Fruit fly (Drosophila melanogaster) whole organism, embryonic: ENCODE data around the gene Cow.

Source experiments
- Adf1 ChIP-seq: fragments of 200-800 bp; sonication (Bioruptor generic); IDR thresholded peaks from 2 replicates; pipeline ENCODE4 v1.3.6; 2022; ENCODE audit warnings: missing biosample characterization, missing genetic modification characterization
- Asciz ChIP-seq: fragments of 200-800 bp; sonication (Bioruptor generic); optimal IDR thresholded peaks from 2 replicates; lab custom pipeline; 2017; ENCODE audit warnings: missing biosample characterization, mild to moderate bottlenecking, missing genetic modification characterization, missing genetic modification reagents
- Awh ChIP-seq: fragments of 200-800 bp; sonication (Bioruptor generic); IDR thresholded peaks from 2 replicates; pipeline ENCODE4, ENCODE4 v1.3.6; 2022; ENCODE audit warnings: missing biosample characterization, missing genetic modification characterization
- C15 ChIP-seq: fragments of 200-800 bp; sonication (Bioruptor generic); IDR thresholded peaks from 3 replicates; pipeline ENCODE4 v1.3.6; 2022; ENCODE audit warnings: missing biosample characterization, missing genetic modification characterization
- CG10274 ChIP-seq: fragments of 200-800 bp; sonication (Bioruptor generic); optimal IDR thresholded peaks from 3 replicates; lab custom pipeline; 2017; ENCODE audit warnings: missing biosample characterization, mild to moderate bottlenecking, missing genetic modification characterization
- CG12659 ChIP-seq: fragments of 200-800 bp; sonication (Bioruptor generic); optimal IDR thresholded peaks from 3 replicates; lab custom pipeline; 2017; ENCODE audit warnings: mild to moderate bottlenecking, missing biosample characterization, missing genetic modification reagents, missing genetic modification characterization
- CG13624 ChIP-seq: fragments of 200-800 bp; sonication (Bioruptor generic); optimal IDR thresholded peaks from 2 replicates; lab custom pipeline; 2016; ENCODE audit warnings: missing biosample characterization, missing genetic modification characterization
- CG1603 ChIP-seq: fragments of 200-800 bp; sonication (Bioruptor generic); optimal IDR thresholded peaks from 2 replicates; lab custom pipeline; 2019; ENCODE audit warnings: missing biosample characterization, mild to moderate bottlenecking, missing genetic modification characterization, moderate library complexity
- CG17328 ChIP-seq: fragments of 200-800 bp; sonication (Bioruptor generic); IDR thresholded peaks from 2 replicates; pipeline ENCODE4 v1.3.6; 2022; ENCODE audit warnings: missing biosample characterization, missing genetic modification characterization
- CG17359 ChIP-seq: fragments of 200-800 bp; sonication (Bioruptor generic); optimal IDR thresholded peaks from 3 replicates; lab custom pipeline; 2018; ENCODE audit warnings: missing biosample characterization, mild to moderate bottlenecking, missing genetic modification characterization, moderate library complexity
- CG2116 ChIP-seq: fragments of 200-800 bp; sonication (Bioruptor generic); optimal IDR thresholded peaks from 3 replicates; lab custom pipeline; 2018; ENCODE audit warnings: missing biosample characterization, mild to moderate bottlenecking, missing genetic modification characterization
- CG2120 ChIP-seq: fragments of 200-800 bp; sonication (Bioruptor generic); optimal IDR thresholded peaks from 3 replicates; lab custom pipeline; 2016; ENCODE audit warnings: missing biosample characterization, missing genetic modification characterization
- CG2199 ChIP-seq: fragments of 200-800 bp; sonication (Bioruptor generic); IDR thresholded peaks from 3 replicates; pipeline ENCODE4 v1.3.6; 2022; ENCODE audit warnings: missing biosample characterization, missing genetic modification characterization
- CG2202 ChIP-seq: fragments of 200-800 bp; sonication (Bioruptor generic); optimal IDR thresholded peaks from 2 replicates; lab custom pipeline; 2018; ENCODE audit warnings: missing biosample characterization, mild to moderate bottlenecking, missing genetic modification characterization
- CG3065 ChIP-seq: fragments of 200-800 bp; sonication (Bioruptor generic); optimal IDR thresholded peaks from 2 replicates; lab custom pipeline; 2016; ENCODE audit warnings: missing biosample characterization, missing genetic modification characterization
- CG6654 ChIP-seq: fragments of 200-800 bp; sonication (Bioruptor generic); optimal IDR thresholded peaks from 2 replicates; lab custom pipeline; 2017; ENCODE audit warnings: missing biosample characterization, mild to moderate bottlenecking, missing genetic modification characterization
- CG6813 ChIP-seq: fragments of 200-800 bp; sonication (Bioruptor generic); optimal IDR thresholded peaks from 2 replicates; lab custom pipeline; 2017; ENCODE audit warnings: missing biosample characterization, missing genetic modification characterization, mild to moderate bottlenecking, moderate library complexity, missing genetic modification reagents
- CG7839 ChIP-seq: fragments of 200-800 bp; sonication (Bioruptor generic); optimal IDR thresholded peaks from 3 replicates; lab custom pipeline; 2018; ENCODE audit warnings: missing biosample characterization, mild to moderate bottlenecking, missing genetic modification characterization, moderate library complexity
- CG7963 ChIP-seq: fragments of 200-800 bp; sonication (Bioruptor generic); IDR thresholded peaks from 3 replicates; pipeline ENCODE4 v1.3.6; 2022; ENCODE audit warnings: missing biosample characterization, missing genetic modification characterization; ENCODE audit not compliant: partially characterized antibody
- CG8359 ChIP-seq: fragments of 200-800 bp; sonication (Bioruptor generic); optimal IDR thresholded peaks from 2 replicates; lab custom pipeline; 2017; ENCODE audit warnings: missing biosample characterization, mild to moderate bottlenecking, missing genetic modification characterization, borderline replicate concordance
- CG9817 ChIP-seq: fragments of 200-800 bp; sonication (Bioruptor generic); optimal IDR thresholded peaks from 2 replicates; lab custom pipeline; 2018; ENCODE audit warnings: missing biosample characterization, mild to moderate bottlenecking, missing genetic modification characterization, moderate library complexity
- Dfd ChIP-seq, 2 experiments: fragments of >200 bp; optimal IDR thresholded peaks; 2 replicates each; lab custom pipeline; 2017; ENCODE audit warnings: missing biosample characterization in 2 of 2, missing genetic modification characterization in 2 of 2
- Drgx ChIP-seq: fragments of 200-800 bp; sonication (Bioruptor generic); IDR thresholded peaks from 2 replicates; pipeline ENCODE4 v1.3.6; 2022; ENCODE audit warnings: missing biosample characterization, missing genetic modification characterization
- Fer3 ChIP-seq: fragments of 200-800 bp; sonication (Bioruptor generic); optimal IDR thresholded peaks from 2 replicates; lab custom pipeline; 2018; ENCODE audit warnings: missing biosample characterization, mild to moderate bottlenecking, missing genetic modification characterization, moderate library complexity
- HmgZ ChIP-seq: fragments of 200-800 bp; sonication (Bioruptor generic); optimal IDR thresholded peaks from 2 replicates; lab custom pipeline; 2018; ENCODE audit warnings: missing biosample characterization, mild to moderate bottlenecking, missing genetic modification characterization
- Oli ChIP-seq: fragments of 200-800 bp; sonication (Bioruptor generic); optimal IDR thresholded peaks from 2 replicates; lab custom pipeline; 2018; ENCODE audit warnings: missing biosample characterization, mild to moderate bottlenecking, missing genetic modification characterization, moderate library complexity
- Poxn ChIP-seq: fragments of 200-800 bp; sonication (Bioruptor generic); IDR thresholded peaks from 2 replicates; pipeline ENCODE4 v1.3.6; 2022; ENCODE audit warnings: missing biosample characterization, missing genetic modification characterization
- br ChIP-seq: fragments of >200 bp; optimal IDR thresholded peaks from 2 replicates; lab custom pipeline; 2017
- cas ChIP-seq: fragments of 200-800 bp; sonication (Bioruptor generic); IDR thresholded peaks from 2 replicates; pipeline ENCODE4 v1.3.6; 2022; ENCODE audit warnings: missing biosample characterization, missing genetic modification characterization
- cg ChIP-seq: fragments of 200-800 bp; sonication (Bioruptor generic); optimal IDR thresholded peaks from 3 replicates; lab custom pipeline; 2019; ENCODE audit warnings: missing biosample characterization, mild to moderate bottlenecking, missing genetic modification characterization, moderate library complexity
- croc ChIP-seq: fragments of 200-800 bp; sonication (Bioruptor generic); conservative IDR thresholded peaks from 3 replicates; pipeline ENCODE4 v1.3.6; 2022; ENCODE audit warnings: missing biosample characterization, missing genetic modification characterization
- eyg ChIP-seq: fragments of 200-800 bp; sonication (Bioruptor generic); optimal IDR thresholded peaks from 3 replicates; lab custom pipeline; 2016; ENCODE audit warnings: missing biosample characterization, missing genetic modification characterization
- gce ChIP-seq: fragments of 200-800 bp; sonication (Bioruptor generic); IDR thresholded peaks from 3 replicates; pipeline ENCODE4 v1.3.6; 2022; ENCODE audit warnings: missing biosample characterization, missing genetic modification characterization
- gcm2 ChIP-seq: fragments of 200-800 bp; sonication (Bioruptor generic); optimal IDR thresholded peaks from 2 replicates; lab custom pipeline; 2016; ENCODE audit warnings: missing biosample characterization, missing genetic modification characterization
- gem ChIP-seq: fragments of 200-800 bp; sonication (Bioruptor generic); optimal IDR thresholded peaks from 2 replicates; lab custom pipeline; 2019; ENCODE audit warnings: missing biosample characterization, mild to moderate bottlenecking, missing genetic modification characterization, moderate library complexity
- grn ChIP-seq: fragments of 200-800 bp; sonication (Bioruptor generic); optimal IDR thresholded peaks from 3 replicates; lab custom pipeline; 2017; ENCODE audit warnings: missing biosample characterization, missing genetic modification characterization
- h ChIP-seq: fragments of >200 bp; optimal IDR thresholded peaks from 2 replicates; lab custom pipeline; 2017
- mam ChIP-seq: fragments of 200-800 bp; sonication (Bioruptor generic); optimal IDR thresholded peaks from 3 replicates; lab custom pipeline; 2016; ENCODE audit warnings: missing biosample characterization, missing genetic modification characterization
- nmo ChIP-seq: fragments of 200-800 bp; sonication (Bioruptor generic); optimal IDR thresholded peaks from 2 replicates; lab custom pipeline; 2018; ENCODE audit warnings: missing biosample characterization, mild to moderate bottlenecking, missing genetic modification characterization, moderate library complexity
- p53 ChIP-seq: fragments of 200-800 bp; sonication (Bioruptor generic); optimal IDR thresholded peaks from 2 replicates; lab custom pipeline; 2016; ENCODE audit warnings: missing biosample characterization, missing genetic modification characterization
- prd ChIP-seq, 3 experiments: fragments of >200 bp in 2 of 3; fragments of 200-800 bp in 1 of 3; sonication (Bioruptor generic) in 1 of 3; optimal IDR thresholded peaks in 2 of 3; IDR thresholded peaks in 1 of 3; 2 replicates in 2 of 3; 3 replicates in 1 of 3; pipeline versions ENCODE4 v1.3.6 to Lab custom; 2017 to 2022; ENCODE audit warnings: missing biosample characterization in 1 of 3, missing genetic modification characterization in 1 of 3
- sim ChIP-seq: fragments of 200-800 bp; sonication (Bioruptor generic); IDR thresholded peaks from 2 replicates; pipeline ENCODE4 v1.3.6; 2022; ENCODE audit warnings: missing biosample characterization, missing genetic modification characterization
- sima ChIP-seq: fragments of 200-800 bp; sonication (Bioruptor generic); optimal IDR thresholded peaks from 2 replicates; lab custom pipeline; 2016; ENCODE audit warnings: missing biosample characterization, missing genetic modification characterization
- sisA ChIP-seq: fragments of 200-800 bp; sonication (Bioruptor generic); IDR thresholded peaks from 2 replicates; pipeline ENCODE4 v1.3.6; 2022; ENCODE audit warnings: missing biosample characterization, missing genetic modification characterization
- tin ChIP-seq: fragments of 200-800 bp; sonication (Bioruptor generic); optimal IDR thresholded peaks from 3 replicates; lab custom pipeline; 2016; ENCODE audit warnings: missing biosample characterization, missing genetic modification characterization
- twi ChIP-seq: fragments of 200-800 bp; optimal IDR thresholded peaks from 2 replicates; lab custom pipeline; 2019; ENCODE audit warnings: missing biosample characterization, mild to moderate bottlenecking, missing genetic modification characterization, moderate library complexity
- unc-4 ChIP-seq: fragments of 200-800 bp; sonication (Bioruptor generic); IDR thresholded peaks from 2 replicates; pipeline ENCODE4 v1.3.6; 2022; ENCODE audit warnings: missing biosample characterization, missing genetic modification characterization; ENCODE audit not compliant: partially characterized antibody
- vnd ChIP-seq: fragments of 200-800 bp; sonication (Bioruptor generic); IDR thresholded peaks from 3 replicates; pipeline ENCODE4 v1.3.6; 2022; ENCODE audit warnings: missing biosample characterization, missing genetic modification characterization; ENCODE audit not compliant: partially characterized antibody
- vvl ChIP-seq: fragments of 200-800 bp; sonication (Bioruptor generic); IDR thresholded peaks from 2 replicates; pipeline ENCODE4 v1.3.6; 2022; ENCODE audit warnings: missing biosample characterization, missing genetic modification characterization

The Cow gene

dm6 chr3R:23112680-23113362 lies at the start of gene Cow (continued):
- TF ChIP-seq CG1603, result peak; percentile 69
- TF ChIP-seq CG7963 (GFP tag; lab: Robert Waterston, UW), result no peak
- peak; percentile 61 for TF ChIP-seq CG17359
- TF ChIP-seq CG13624 (GFP tag; lab: Kevin White, UChicago), result peak; percentile 54
- TF ChIP-seq cg (GFP tag; lab: Kevin White, UChicago), result no peak
- TF ChIP-seq vvl, result peak; percentile 77
- no peak for TF ChIP-seq prd (optimal IDR thresholded peaks at IDR 0.05; lab: Kevin White, UChicago)
- peak; percentile 75 for TF ChIP-seq prd (GFP tag; IDR thresholded peaks at IDR 0.05; lab: Robert Waterston, UW)
- TF ChIP-seq CG2202 (tag; lab: Kevin White, UChicago), result no peak
- no peak for TF ChIP-seq twi (tag; lab: Kevin White, UChicago)
- TF ChIP-seq grn (GFP tag; lab: Kevin White, UChicago), result no peak
- no peak for TF ChIP-seq CG8359 (GFP tag; lab: Kevin White, UChicago)
- TF ChIP-seq vnd (GFP tag; lab: Robert Waterston, UW), result no peak
- TF ChIP-seq gem, result peak; percentile 76
- TF ChIP-seq gce, result 0 out of 3 replicates have a peak, but pooled peaks have one; percentile 12
- no peak for TF ChIP-seq CG10274 (GFP tag; lab: Kevin White, UChicago)
- peak; percentile 26 for TF ChIP-seq gcm2 (GFP tag; lab: Kevin White, UChicago)
- TF ChIP-seq HmgZ (tag; lab: Kevin White, UChicago), result peak; percentile 61
- peak; percentile 4 for TF ChIP-seq CG2116 (GFP tag; lab: Kevin White, UChicago)
- TF ChIP-seq sima (GFP tag; lab: Kevin White, UChicago), result no peak
- TF ChIP-seq CG17328 (GFP tag; lab: Robert Waterston, UW), result peak; percentile 55; the same call in 1 of the 2 replicates
- peak; percentile 55 for TF ChIP-seq CG9817 (tag; lab: Kevin White, UChicago)
- no peak for TF ChIP-seq br (lab: Kevin White, UChicago)
- TF ChIP-seq sim (GFP tag; lab: Robert Waterston, UW), result no peak
- no peak for TF ChIP-seq unc-4
- no peak for TF ChIP-seq p53 (GFP tag; lab: Kevin White, UChicago)
- TF ChIP-seq C15, result 0 out of 3 replicates have a peak, but pooled peaks have one; percentile 49
- no peak for TF ChIP-seq h (lab: Kevin White, UChicago)
- TF ChIP-seq mam (GFP tag; lab: Kevin White, UChicago), result peak; percentile 69
- peak; percentile 52 for TF ChIP-seq Oli (tag; lab: Kevin White, UChicago)
- TF ChIP-seq CG12659 (GFP tag; lab: Kevin White, UChicago), result peak; percentile 67
- TF ChIP-seq Drgx, result peak; percentile 32; the same call in 1 of the 2 replicates
- TF ChIP-seq CG3065 (GFP tag; lab: Kevin White, UChicago), result no peak
- TF ChIP-seq Adf1 (GFP tag; lab: Robert Waterston, UW), result peak; percentile 32; the same call in 1 of the 2 replicates
- peak; percentile 41 for TF ChIP-seq nmo (GFP tag; lab: Kevin White, UChicago)
- peak; percentile 37; the same call in 1 of the 2 replicates for TF ChIP-seq sisA (GFP tag; lab: Robert Waterston, UW)
- 0 out of 2 replicates have a peak, but pooled peaks have one; percentile 31 for TF ChIP-seq cas (GFP tag; lab: Robert Waterston, UW)
- TF ChIP-seq eyg (GFP tag; lab: Kevin White, UChicago), result no peak
- peak; percentile 60 for TF ChIP-seq Fer3 (tag; lab: Kevin White, UChicago)
- peak; percentile 44 for TF ChIP-seq tin (GFP tag; lab: Kevin White, UChicago)
- TF ChIP-seq CG2120 (GFP tag; lab: Kevin White, UChicago), result peak; percentile 88
- TF ChIP-seq CG6654 (GFP tag; lab: Kevin White, UChicago), result no peak
- TF ChIP-seq croc (GFP tag; lab: Robert Waterston, UW), result no peak
- TF ChIP-seq CG2199, result no peak
- TF ChIP-seq Asciz (GFP tag; lab: Kevin White, UChicago), result peak; percentile 42
- no peak for TF ChIP-seq Awh (GFP tag; lab: Robert Waterston, UW)
- TF ChIP-seq CG6813, result peak; percentile 57
- TF ChIP-seq Poxn (GFP tag; lab: Robert Waterston, UW), result no peak
- TF ChIP-seq CG7839, result peak; percentile 70
- no peak for TF ChIP-seq Dfd (GFP tag; optimal IDR thresholded peaks at IDR 0.05; lab: Kevin White, UChicago)
